Fruit fly (Drosophila melanogaster): Measurements from ENCODE around the gene Der-1.

dm6 chr2L:1930565-1931201 lies 43.1 kb upstream of the Der-1 start:
- no peak for TF ChIP-seq spab (GFP tag; optimal IDR thresholded peaks at IDR 0.05)
- no peak for TF ChIP-seq Met (GFP tag; optimal IDR thresholded peaks at IDR 0.05)
- no peak for TF ChIP-seq CG6276 (GFP tag; optimal IDR thresholded peaks at IDR 0.05)
- TF ChIP-seq CG8319 (GFP tag; optimal IDR thresholded peaks at IDR 0.05): no peak
- no peak for TF ChIP-seq CG3032 (tag; optimal IDR thresholded peaks at IDR 0.05)
- no peak for TF ChIP-seq Gug (GFP tag; IDR thresholded peaks at IDR 0.05)
- TF ChIP-seq Hr38 (GFP tag; optimal IDR thresholded peaks at IDR 0.05): no peak
- no peak for TF ChIP-seq topi (GFP tag; optimal IDR thresholded peaks at IDR 0.05)
- TF ChIP-seq vri (GFP tag; optimal IDR thresholded peaks at IDR 0.05): no peak
- TF ChIP-seq OdsH (GFP tag; optimal IDR thresholded peaks at IDR 0.05): no peak
- no peak for TF ChIP-seq CG3919 (GFP tag; optimal IDR thresholded peaks at IDR 0.05)
- TF ChIP-seq Ets96B (tag; optimal IDR thresholded peaks at IDR 0.05): no peak

Data from whole organism, prepupa.